Fruit fly (Drosophila melanogaster) whole organism, embryonic: ENCODE measurements around the gene velo.
A peak's percentile ranks its signal among the peaks of the same experiment; 100 is the strongest.

ENCODE experiments used
- Aef1 ChIP-seq: fragments of 200-800 bp; sonication (Bioruptor generic); IDR thresholded peaks from 3 replicates; pipeline ENCODE4 v1.3.6; 2022; ENCODE audit warnings: missing biosample characterization, missing genetic modification characterization
- Asciz ChIP-seq: fragments of 200-800 bp; sonication (Bioruptor generic); optimal IDR thresholded peaks from 2 replicates; lab custom pipeline; 2017; ENCODE audit warnings: missing biosample characterization, mild to moderate bottlenecking, missing genetic modification characterization, missing genetic modification reagents
- CG10462 ChIP-seq: fragments of 200-800 bp; sonication (Bioruptor generic); optimal IDR thresholded peaks from 2 replicates; lab custom pipeline; 2016; ENCODE audit warnings: missing biosample characterization, missing genetic modification characterization
- CG11247 ChIP-seq: fragments of 200-800 bp; sonication (Bioruptor generic); IDR thresholded peaks from 2 replicates; pipeline ENCODE4 v1.3.6; 2022; ENCODE audit warnings: missing biosample characterization, missing genetic modification characterization
- CG13894 ChIP-seq: fragments of 200-800 bp; sonication (Bioruptor generic); optimal IDR thresholded peaks from 3 replicates; lab custom pipeline; 2018; ENCODE audit warnings: missing biosample characterization, mild to moderate bottlenecking, missing genetic modification characterization, moderate library complexity
- CG14965 ChIP-seq: fragments of 200-800 bp; sonication (Bioruptor generic); optimal IDR thresholded peaks from 2 replicates; lab custom pipeline; 2016; ENCODE audit warnings: missing biosample characterization, missing genetic modification characterization, borderline replicate concordance
- CG17361 ChIP-seq: fragments of 200-800 bp; sonication (Bioruptor generic); IDR thresholded peaks from 3 replicates; pipeline ENCODE4 v1.3.6; 2022; ENCODE audit warnings: missing biosample characterization, missing genetic modification characterization
- CG17568 ChIP-seq: fragments of 200-800 bp; sonication (Bioruptor generic); optimal IDR thresholded peaks from 2 replicates; lab custom pipeline; 2018; ENCODE audit warnings: missing biosample characterization, mild to moderate bottlenecking, missing genetic modification characterization, moderate library complexity
- CG18262 ChIP-seq: fragments of 200-800 bp; optimal IDR thresholded peaks from 3 replicates; lab custom pipeline; 2019; ENCODE audit warnings: missing biosample characterization, mild to moderate bottlenecking, missing genetic modification characterization, moderate library complexity
- CG2202 ChIP-seq: fragments of 200-800 bp; sonication (Bioruptor generic); optimal IDR thresholded peaks from 2 replicates; lab custom pipeline; 2018; ENCODE audit warnings: missing biosample characterization, mild to moderate bottlenecking, missing genetic modification characterization
- CG34376 ChIP-seq: fragments of 200-800 bp; sonication (Bioruptor generic); optimal IDR thresholded peaks from 2 replicates; lab custom pipeline; 2018; ENCODE audit warnings: missing biosample characterization, mild to moderate bottlenecking, missing genetic modification characterization
- CG4328 ChIP-seq: fragments of 200-800 bp; sonication (Bioruptor generic); optimal IDR thresholded peaks from 3 replicates; lab custom pipeline; 2017; ENCODE audit warnings: missing biosample characterization, missing genetic modification reagents, missing genetic modification characterization
- CG4854 ChIP-seq: fragments of 200-800 bp; sonication (Bioruptor generic); optimal IDR thresholded peaks from 2 replicates; lab custom pipeline; 2016; ENCODE audit warnings: missing biosample characterization, missing genetic modification characterization, inconsistent platforms
- CG6791 ChIP-seq: fragments of 200-800 bp; sonication (Bioruptor generic); IDR thresholded peaks from 3 replicates; pipeline ENCODE4 v1.3.6; 2022; ENCODE audit warnings: missing biosample characterization, missing genetic modification characterization; ENCODE audit not compliant: partially characterized antibody
- CG7963 ChIP-seq: fragments of 200-800 bp; sonication (Bioruptor generic); IDR thresholded peaks from 3 replicates; pipeline ENCODE4 v1.3.6; 2022; ENCODE audit warnings: missing biosample characterization, missing genetic modification characterization; ENCODE audit not compliant: partially characterized antibody
- D19A ChIP-seq: fragments of 200-800 bp; optimal IDR thresholded peaks from 3 replicates; lab custom pipeline; 2019; ENCODE audit warnings: missing biosample characterization, mild to moderate bottlenecking, missing genetic modification characterization, moderate library complexity
- Doc3 ChIP-seq: fragments of 200-800 bp; sonication (Bioruptor generic); IDR thresholded peaks from 3 replicates; pipeline ENCODE4 v1.3.6; 2022; ENCODE audit warnings: missing biosample characterization, missing genetic modification characterization; ENCODE audit not compliant: partially characterized antibody
- Hey ChIP-seq: fragments of 200-800 bp; sonication (Bioruptor generic); optimal IDR thresholded peaks from 3 replicates; lab custom pipeline; 2018; ENCODE audit warnings: missing biosample characterization, mild to moderate bottlenecking, missing genetic modification characterization
- Hr39 ChIP-seq: fragments of >200 bp; optimal IDR thresholded peaks from 2 replicates; lab custom pipeline; 2017
- Kr ChIP-seq: fragments of 200-800 bp; sonication (Bioruptor generic); optimal IDR thresholded peaks from 2 replicates; lab custom pipeline; 2017; ENCODE audit warnings: missing biosample characterization, mild to moderate bottlenecking, missing genetic modification characterization
- Max ChIP-seq: fragments of 200-800 bp; sonication (Bioruptor generic); optimal IDR thresholded peaks from 2 replicates; lab custom pipeline; 2016; ENCODE audit warnings: missing biosample characterization, mild to moderate bottlenecking, missing genetic modification characterization
- Nf-YB ChIP-seq: fragments of 200-800 bp; sonication (Bioruptor generic); optimal IDR thresholded peaks from 3 replicates; lab custom pipeline; 2019; ENCODE audit warnings: missing biosample characterization, mild to moderate bottlenecking, missing genetic modification characterization, moderate library complexity
- NfI ChIP-seq: fragments of 200-800 bp; sonication (Bioruptor generic); optimal IDR thresholded peaks from 3 replicates; lab custom pipeline; 2018; ENCODE audit warnings: missing biosample characterization, mild to moderate bottlenecking, missing genetic modification characterization, moderate library complexity
- Poxn ChIP-seq: fragments of 200-800 bp; sonication (Bioruptor generic); IDR thresholded peaks from 2 replicates; pipeline ENCODE4 v1.3.6; 2022; ENCODE audit warnings: missing biosample characterization, missing genetic modification characterization
- Rfx ChIP-seq: fragments of 200-800 bp; sonication (Bioruptor generic); IDR thresholded peaks from 2 replicates; pipeline ENCODE4 v1.3.6; 2022; ENCODE audit warnings: missing biosample characterization, missing genetic modification characterization
- TFAM ChIP-seq: fragments of 200-800 bp; sonication (Bioruptor generic); optimal IDR thresholded peaks from 2 replicates; lab custom pipeline; 2017; ENCODE audit warnings: missing biosample characterization, missing genetic modification characterization, inconsistent platforms
- Tbp ChIP-seq: fragments of >200 bp; optimal IDR thresholded peaks from 2 replicates; lab custom pipeline; 2018; ENCODE audit warnings: missing biosample characterization, missing genetic modification characterization
- YL-1 ChIP-seq: fragments of 200-800 bp; sonication (Bioruptor generic); optimal IDR thresholded peaks from 3 replicates; lab custom pipeline; 2017; ENCODE audit warnings: missing biosample characterization, mild to moderate bottlenecking, missing genetic modification characterization
- abd-A ChIP-seq: fragments of 200-800 bp; sonication (Bioruptor generic); optimal IDR thresholded peaks from 3 replicates; lab custom pipeline; 2019; ENCODE audit warnings: missing biosample characterization, mild to moderate bottlenecking, missing genetic modification characterization, moderate library complexity
- cg ChIP-seq: fragments of 200-800 bp; sonication (Bioruptor generic); optimal IDR thresholded peaks from 3 replicates; lab custom pipeline; 2019; ENCODE audit warnings: missing biosample characterization, mild to moderate bottlenecking, missing genetic modification characterization, moderate library complexity
- chm ChIP-seq: fragments of 200-800 bp; sonication (Bioruptor generic); IDR thresholded peaks from 2 replicates; pipeline ENCODE4 v1.3.6; 2022; ENCODE audit warnings: missing biosample characterization, missing genetic modification characterization
- croc ChIP-seq: fragments of 200-800 bp; sonication (Bioruptor generic); conservative IDR thresholded peaks from 3 replicates; pipeline ENCODE4 v1.3.6; 2022; ENCODE audit warnings: missing biosample characterization, missing genetic modification characterization
- danr ChIP-seq: fragments of 200-800 bp; sonication (Bioruptor generic); IDR thresholded peaks from 2 replicates; pipeline ENCODE4 v1.3.6; 2022; ENCODE audit warnings: missing biosample characterization, missing genetic modification characterization
- dmrt11E ChIP-seq: fragments of 200-800 bp; sonication (Bioruptor generic); optimal IDR thresholded peaks from 3 replicates; lab custom pipeline; 2018; ENCODE audit warnings: missing biosample characterization, mild to moderate bottlenecking, missing genetic modification characterization, moderate library complexity
- ems ChIP-seq: fragments of 200-800 bp; sonication (Bioruptor generic); optimal IDR thresholded peaks from 3 replicates; lab custom pipeline; 2016; ENCODE audit warnings: missing biosample characterization, missing genetic modification characterization
- hth ChIP-seq: fragments of >200 bp; optimal IDR thresholded peaks from 2 replicates; lab custom pipeline; 2017; ENCODE audit warnings: inconsistent platforms
- jigr1 ChIP-seq: fragments of 200-800 bp; sonication (Bioruptor generic); IDR thresholded peaks from 3 replicates; pipeline ENCODE4 v1.3.6; 2022; ENCODE audit warnings: missing biosample characterization, missing genetic modification characterization
- jing ChIP-seq: fragments of 200-800 bp; sonication (Bioruptor generic); optimal IDR thresholded peaks from 2 replicates; lab custom pipeline; 2018; ENCODE audit warnings: missing biosample characterization, mild to moderate bottlenecking, missing genetic modification characterization
- lbe ChIP-seq: fragments of 200-800 bp; sonication (Bioruptor generic); optimal IDR thresholded peaks from 2 replicates; lab custom pipeline; 2016; ENCODE audit warnings: missing biosample characterization, mild to moderate bottlenecking, missing genetic modification characterization
- lov ChIP-seq, 2 experiments: fragments of 200-800 bp in 1 of 2; fragments of >200 bp in 1 of 2; sonication (Bioruptor generic) in 1 of 2; IDR thresholded peaks in 1 of 2; optimal IDR thresholded peaks in 1 of 2; 2 replicates in 1 of 2; 3 replicates in 1 of 2; pipeline versions ENCODE4 v1.3.6 to Lab custom; 2017 to 2022; ENCODE audit warnings: missing biosample characterization in 1 of 2, missing genetic modification characterization in 1 of 2
- repo ChIP-seq: fragments of 200-800 bp; sonication (Bioruptor generic); optimal IDR thresholded peaks from 2 replicates; lab custom pipeline; 2016; ENCODE audit warnings: missing biosample characterization, missing genetic modification characterization
- salm ChIP-seq: fragments of 200-800 bp; sonication (Bioruptor generic); optimal IDR thresholded peaks from 2 replicates; lab custom pipeline; 2018; ENCODE audit warnings: missing biosample characterization, mild to moderate bottlenecking, missing genetic modification characterization
- sens ChIP-seq: fragments of 200-800 bp; sonication (Bioruptor generic); peaks from one replicate; lab custom pipeline; 2016; ENCODE audit warnings: missing biosample characterization, missing genetic modification characterization
- sima ChIP-seq: fragments of 200-800 bp; sonication (Bioruptor generic); optimal IDR thresholded peaks from 2 replicates; lab custom pipeline; 2016; ENCODE audit warnings: missing biosample characterization, missing genetic modification characterization
- slbo ChIP-seq: fragments of 200-800 bp; sonication (Bioruptor generic); IDR thresholded peaks from 2 replicates; pipeline ENCODE4 v1.3.6; 2022; ENCODE audit warnings: missing biosample characterization, missing genetic modification characterization
- sna ChIP-seq: fragments of 200-800 bp; sonication (Bioruptor generic); IDR thresholded peaks from 2 replicates; pipeline ENCODE4 v1.3.6; 2022; ENCODE audit warnings: missing biosample characterization, missing genetic modification characterization; ENCODE audit not compliant: partially characterized antibody
- tna ChIP-seq: fragments of 200-800 bp; sonication (Bioruptor generic); IDR thresholded peaks from 2 replicates; pipeline ENCODE4 v1.3.6; 2022; ENCODE audit warnings: missing biosample characterization, missing genetic modification characterization; ENCODE audit not compliant: partially characterized antibody
- trem ChIP-seq: fragments of 200-800 bp; optimal IDR thresholded peaks from 3 replicates; lab custom pipeline; 2019; ENCODE audit warnings: missing biosample characterization, mild to moderate bottlenecking, missing genetic modification characterization, moderate library complexity
- ttk ChIP-seq: fragments of 200-800 bp; sonication (Bioruptor generic); IDR thresholded peaks from 2 replicates; pipeline ENCODE4 v2.1.2; 2022; ENCODE audit warnings: missing biosample characterization, missing genetic modification characterization
- vnd ChIP-seq: fragments of 200-800 bp; sonication (Bioruptor generic); IDR thresholded peaks from 3 replicates; pipeline ENCODE4 v1.3.6; 2022; ENCODE audit warnings: missing biosample characterization, missing genetic modification characterization; ENCODE audit not compliant: partially characterized antibody
- zfh2 ChIP-seq: fragments of 200-800 bp; sonication (Bioruptor generic); optimal IDR thresholded peaks from 2 replicates; lab custom pipeline; 2016; ENCODE audit warnings: missing biosample characterization, missing genetic modification characterization

The velo gene

dm6 chr3L:6705865-6706264 is 46.7 kb downstream of the velo start:
- TF ChIP-seq sens (GFP tag; lab: Kevin White, UChicago) (peak; percentile 91), Doc3 (GFP tag; lab: Robert Waterston, UW) (no peak), abd-A (tag; lab: Kevin White, UChicago) (peak; percentile 24), CG17361 (GFP tag; lab: Robert Waterston, UW) (peak; percentile 69), CG7963 (GFP tag; lab: Robert Waterston, UW) (no peak), Max (peak; percentile 15), jigr1 (GFP tag; lab: Robert Waterston, UW) (no peak), CG4328 (GFP tag; lab: Kevin White, UChicago) (peak; percentile 79), Poxn (GFP tag; lab: Robert Waterston, UW) (no peak), Asciz (GFP tag; lab: Kevin White, UChicago) (peak; percentile 45), hth (lab: Kevin White, UChicago) (no peak), tna (no peak), cg (GFP tag; lab: Kevin White, UChicago) (no peak), lbe (GFP tag; lab: Kevin White, UChicago) (no peak), Nf-YB (GFP tag; lab: Kevin White, UChicago) (peak; percentile 40), Kr (GFP tag; lab: Kevin White, UChicago) (no peak), croc (GFP tag; lab: Robert Waterston, UW) (no peak), CG2202 (tag; lab: Kevin White, UChicago) (peak; percentile 33), CG6791 (GFP tag; lab: Robert Waterston, UW) (no peak), CG17568 (peak; percentile 19), vnd (GFP tag; lab: Robert Waterston, UW) (no peak), CG13894 (tag; lab: Kevin White, UChicago) (no peak), Tbp (no peak), CG11247 (GFP tag; lab: Robert Waterston, UW) (0 out of 2 replicates have a peak, but pooled peaks have one; percentile 10), CG18262 (tag; lab: Kevin White, UChicago) (peak; percentile 73), slbo (GFP tag; lab: Robert Waterston, UW) (peak; percentile 44; the same call in 1 of the 2 replicates), Hr39 (no peak), YL-1 (GFP tag; lab: Kevin White, UChicago) (no peak), jing (GFP tag; lab: Kevin White, UChicago) (peak; percentile 29), CG14965 (GFP tag; lab: Kevin White, UChicago) (no peak), lov (optimal IDR thresholded peaks at IDR 0.05; lab: Kevin White, UChicago) (no peak), lov (GFP tag; IDR thresholded peaks at IDR 0.05; lab: Robert Waterston, UW) (no peak), NfI (GFP tag; lab: Kevin White, UChicago) (peak; percentile 54), TFAM (no peak), ems (GFP tag; lab: Kevin White, UChicago) (peak; percentile 38), dmrt11E (tag; lab: Kevin White, UChicago) (peak; percentile 53), Rfx (peak; percentile 67), CG34376 (GFP tag; lab: Kevin White, UChicago) (no peak), salm (tag; lab: Kevin White, UChicago) (peak; percentile 45), CG10462 (peak; percentile 16), Aef1 (GFP tag; lab: Robert Waterston, UW) (peak; percentile 60; the same call in 1 of the 3 replicates), CG4854 (GFP tag; lab: Kevin White, UChicago) (no peak), repo (GFP tag; lab: Kevin White, UChicago) (no peak), trem (peak; percentile 35), chm (GFP tag; lab: Robert Waterston, UW) (no peak; the same call in 1 of the 2 replicates), D19A (tag; lab: Kevin White, UChicago) (peak; percentile 61), Hey (tag; lab: Kevin White, UChicago) (no peak), danr (GFP tag; lab: Robert Waterston, UW) (peak; percentile 42; the same call in 1 of the 2 replicates), zfh2 (GFP tag; lab: Kevin White, UChicago) (no peak), sima (GFP tag; lab: Kevin White, UChicago) (no peak), sna (no peak), ttk (peak; percentile 69)
